Fruit fly (Drosophila melanogaster) whole organism, embryonic: Measurements from ENCODE around the gene CG43245.

Experiments
- Asciz ChIP-seq: fragments of 200-800 bp; sonication (Bioruptor generic); optimal IDR thresholded peaks from 2 replicates; lab custom pipeline; 2017; ENCODE audit warnings: missing biosample characterization, mild to moderate bottlenecking, missing genetic modification characterization, missing genetic modification reagents
- Atf6 ChIP-seq: fragments of 200-800 bp; sonication (Bioruptor generic); IDR thresholded peaks from 2 replicates; pipeline ENCODE4 v1.3.6; 2022; ENCODE audit warnings: missing biosample characterization, missing genetic modification characterization
- CG10321 ChIP-seq: fragments of 200-800 bp; sonication (Bioruptor generic); IDR thresholded peaks from 2 replicates; pipeline ENCODE4 v1.3.6; 2022; ENCODE audit warnings: missing biosample characterization, missing genetic modification characterization
- CG13894 ChIP-seq: fragments of 200-800 bp; sonication (Bioruptor generic); optimal IDR thresholded peaks from 3 replicates; lab custom pipeline; 2018; ENCODE audit warnings: missing biosample characterization, mild to moderate bottlenecking, missing genetic modification characterization, moderate library complexity
- CG14050 ChIP-seq: fragments of 200-800 bp; sonication (Bioruptor generic); IDR thresholded peaks from 3 replicates; pipeline ENCODE4 v1.3.6; 2022; ENCODE audit warnings: missing biosample characterization, missing genetic modification characterization
- CG15011 ChIP-seq: fragments of 200-800 bp; sonication (Bioruptor generic); optimal IDR thresholded peaks from 3 replicates; lab custom pipeline; 2018; ENCODE audit warnings: missing biosample characterization, mild to moderate bottlenecking, missing genetic modification characterization
- CG1603 ChIP-seq: fragments of 200-800 bp; sonication (Bioruptor generic); optimal IDR thresholded peaks from 2 replicates; lab custom pipeline; 2019; ENCODE audit warnings: missing biosample characterization, mild to moderate bottlenecking, missing genetic modification characterization, moderate library complexity
- CG16815 ChIP-seq: fragments of 200-800 bp; sonication (Bioruptor generic); optimal IDR thresholded peaks from 3 replicates; lab custom pipeline; 2017; ENCODE audit warnings: missing biosample characterization, mild to moderate bottlenecking, missing genetic modification characterization
- CG18011 ChIP-seq: fragments of 200-800 bp; sonication (Bioruptor generic); optimal IDR thresholded peaks from 2 replicates; lab custom pipeline; 2017; ENCODE audit warnings: missing biosample characterization, missing genetic modification characterization, mild to moderate bottlenecking, moderate library complexity, missing genotype
- CG2120 ChIP-seq: fragments of 200-800 bp; sonication (Bioruptor generic); optimal IDR thresholded peaks from 3 replicates; lab custom pipeline; 2016; ENCODE audit warnings: missing biosample characterization, missing genetic modification characterization
- CG2199 ChIP-seq: fragments of 200-800 bp; sonication (Bioruptor generic); IDR thresholded peaks from 3 replicates; pipeline ENCODE4 v1.3.6; 2022; ENCODE audit warnings: missing biosample characterization, missing genetic modification characterization
- CG2875 ChIP-seq: fragments of 200-800 bp; sonication (Bioruptor generic); optimal IDR thresholded peaks from 2 replicates; lab custom pipeline; 2017; ENCODE audit warnings: missing biosample characterization, mild to moderate bottlenecking, missing genetic modification characterization, missing genetic modification reagents
- CG4707 ChIP-seq: fragments of 200-800 bp; sonication (Bioruptor generic); optimal IDR thresholded peaks from 2 replicates; lab custom pipeline; 2018; ENCODE audit warnings: missing biosample characterization, mild to moderate bottlenecking, missing genetic modification characterization, moderate library complexity
- CG6689 ChIP-seq: fragments of 200-800 bp; sonication (Bioruptor generic); IDR thresholded peaks from 2 replicates; pipeline ENCODE4 v1.3.6; 2022; ENCODE audit warnings: missing biosample characterization, missing genetic modification characterization
- CG7786 ChIP-seq: fragments of 200-800 bp; sonication (Bioruptor generic); optimal IDR thresholded peaks from 2 replicates; lab custom pipeline; 2016; ENCODE audit warnings: missing biosample characterization, missing genetic modification characterization
- CG8290 ChIP-seq, 3 experiments: fragments of 200-800 bp; sonication (Bioruptor generic); optimal IDR thresholded peaks; 2 replicates each; lab custom pipeline; 2016 to 2019; ENCODE audit warnings: missing biosample characterization in 3 of 3, missing genetic modification characterization in 3 of 3, mild to moderate bottlenecking in 2 of 3, moderate library complexity in 1 of 3
- D19B ChIP-seq: fragments of 200-800 bp; sonication (Bioruptor generic); optimal IDR thresholded peaks from 2 replicates; lab custom pipeline; 2017; ENCODE audit warnings: missing biosample characterization, mild to moderate bottlenecking, missing genetic modification characterization
- Ets97D ChIP-seq: fragments of 200-800 bp; sonication (Bioruptor generic); optimal IDR thresholded peaks from 3 replicates; lab custom pipeline; 2016; ENCODE audit warnings: missing biosample characterization, missing genetic modification characterization
- Fer2 ChIP-seq: fragments of 200-800 bp; sonication (Bioruptor generic); optimal IDR thresholded peaks from 2 replicates; lab custom pipeline; 2018; ENCODE audit warnings: missing biosample characterization, mild to moderate bottlenecking, missing genetic modification characterization, moderate library complexity
- Gsc ChIP-seq: fragments of 200-800 bp; sonication (Bioruptor generic); IDR thresholded peaks from 2 replicates; pipeline ENCODE4 v1.3.6; 2022; ENCODE audit warnings: missing biosample characterization, missing genetic modification characterization
- HLH3B ChIP-seq: fragments of 200-800 bp; sonication (Bioruptor generic); IDR thresholded peaks from 2 replicates; pipeline ENCODE4 v1.3.6; 2022; ENCODE audit warnings: missing biosample characterization, missing genetic modification characterization
- HLH54F ChIP-seq: fragments of 200-800 bp; sonication (Bioruptor generic); optimal IDR thresholded peaks from 3 replicates; lab custom pipeline; 2016; ENCODE audit warnings: missing biosample characterization, missing genetic modification characterization
- Med ChIP-seq: fragments of 200-800 bp; sonication (Bioruptor generic); peaks from one replicate; lab custom pipeline; 2016; ENCODE audit warnings: missing biosample characterization, missing genetic modification characterization, mild to moderate bottlenecking, inconsistent platforms, moderate library complexity
- Mrtf ChIP-seq: fragments of 200-800 bp; sonication (Bioruptor generic); IDR thresholded peaks from 3 replicates; pipeline ENCODE4 v1.3.6; 2022; ENCODE audit warnings: missing biosample characterization, missing genetic modification characterization
- NfI ChIP-seq: fragments of 200-800 bp; sonication (Bioruptor generic); optimal IDR thresholded peaks from 3 replicates; lab custom pipeline; 2018; ENCODE audit warnings: missing biosample characterization, mild to moderate bottlenecking, missing genetic modification characterization, moderate library complexity
- PHDP ChIP-seq: fragments of 200-800 bp; sonication (Bioruptor generic); optimal IDR thresholded peaks from 3 replicates; lab custom pipeline; 2018; ENCODE audit warnings: missing biosample characterization, mild to moderate bottlenecking, missing genetic modification characterization, moderate library complexity
- Pdp1 ChIP-seq, 2 experiments: fragments of 200-800 bp; sonication (Bioruptor generic); optimal IDR thresholded peaks; 3 replicates each; lab custom pipeline; 2016; ENCODE audit warnings: missing biosample characterization in 2 of 2, missing genetic modification characterization in 2 of 2, mild to moderate bottlenecking in 1 of 2, moderate library complexity in 1 of 2
- abd-A ChIP-seq: fragments of 200-800 bp; sonication (Bioruptor generic); optimal IDR thresholded peaks from 3 replicates; lab custom pipeline; 2019; ENCODE audit warnings: missing biosample characterization, mild to moderate bottlenecking, missing genetic modification characterization, moderate library complexity
- bsh ChIP-seq, 2 experiments: fragments of 200-800 bp; sonication (Bioruptor generic); optimal IDR thresholded peaks; 2 replicates each; lab custom pipeline; 2017 to 2018; ENCODE audit warnings: mild to moderate bottlenecking in 2 of 2, missing biosample characterization in 2 of 2, missing genetic modification characterization in 2 of 2, moderate library complexity in 1 of 2
- cad ChIP-seq: fragments of >200 bp; optimal IDR thresholded peaks from 2 replicates; lab custom pipeline; 2017; ENCODE audit warnings: missing biosample characterization, missing genetic modification characterization
- crol ChIP-seq: fragments of 200-800 bp; sonication (Bioruptor generic); IDR thresholded peaks from 2 replicates; pipeline ENCODE4 v1.3.6; 2022; ENCODE audit warnings: missing biosample characterization, missing genetic modification characterization
- knrl ChIP-seq: fragments of 200-800 bp; sonication (Bioruptor generic); IDR thresholded peaks from 3 replicates; pipeline ENCODE4 v1.3.6; 2022; ENCODE audit warnings: missing biosample characterization, missing genetic modification characterization; ENCODE audit not compliant: partially characterized antibody
- mld ChIP-seq: fragments of 200-800 bp; sonication (Bioruptor generic); IDR thresholded peaks from 3 replicates; pipeline ENCODE4 v1.3.6; 2022; ENCODE audit warnings: missing biosample characterization, missing genetic modification characterization; ENCODE audit not compliant: partially characterized antibody
- pb ChIP-seq: fragments of 200-800 bp; sonication (Bioruptor generic); optimal IDR thresholded peaks from 3 replicates; lab custom pipeline; 2016; ENCODE audit warnings: missing biosample characterization, missing genetic modification characterization
- run ChIP-seq: fragments of 200-800 bp; sonication (Bioruptor generic); optimal IDR thresholded peaks from 3 replicates; lab custom pipeline; 2018; ENCODE audit warnings: missing biosample characterization, mild to moderate bottlenecking, missing genetic modification characterization
- slou ChIP-seq: fragments of 200-800 bp; sonication (Bioruptor generic); optimal IDR thresholded peaks from 3 replicates; lab custom pipeline; 2016; ENCODE audit warnings: missing biosample characterization, missing genetic modification characterization
- tgo ChIP-seq: fragments of 200-800 bp; sonication (Bioruptor generic); IDR thresholded peaks from 3 replicates; pipeline ENCODE4 v1.3.6; 2022; ENCODE audit warnings: missing biosample characterization, missing genetic modification characterization

CG43245 gene

DNA sequence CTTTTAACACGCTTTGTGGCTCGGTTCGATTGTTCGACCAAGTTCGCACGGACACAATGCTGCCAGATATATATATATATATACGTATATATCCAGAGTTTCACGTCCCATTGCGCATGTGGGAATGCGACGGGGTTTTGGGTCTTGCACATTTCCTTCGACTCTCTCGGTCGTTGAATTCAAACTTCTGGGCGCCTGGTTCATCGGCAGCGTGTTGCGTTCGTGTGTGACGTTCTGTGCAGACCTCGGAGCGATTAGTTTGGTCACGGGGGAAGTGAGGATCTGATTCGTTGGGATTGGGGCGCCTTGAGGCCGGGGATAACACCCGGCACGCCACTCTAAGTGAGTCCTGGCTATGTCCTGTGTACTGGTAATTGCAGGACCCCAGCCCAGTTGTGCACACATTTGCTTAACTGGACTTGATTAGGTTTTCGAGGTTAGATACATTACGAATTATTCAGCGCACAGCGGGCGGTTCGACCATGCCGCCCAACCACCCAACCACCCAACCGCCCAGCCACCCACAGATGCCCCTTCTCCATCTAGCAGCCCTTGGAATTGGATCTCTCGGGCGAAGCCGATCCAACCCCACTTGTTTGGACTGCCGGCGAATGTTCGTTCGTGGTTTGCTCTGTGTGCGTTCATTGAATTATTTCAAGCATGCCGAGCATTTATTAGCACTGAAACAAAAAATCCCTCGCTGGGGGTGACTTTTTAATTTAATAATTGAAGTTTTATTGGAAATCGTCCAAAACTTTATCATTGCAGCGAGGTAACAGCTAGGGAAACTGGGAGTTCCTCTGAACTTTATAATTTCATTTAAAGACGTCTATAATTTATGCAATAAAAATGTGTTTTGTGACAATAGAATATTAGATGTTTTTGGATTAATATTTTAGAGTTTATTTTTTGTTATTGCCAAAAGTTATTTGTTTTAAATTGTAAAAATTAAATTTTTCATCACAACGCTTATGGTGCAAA is 46.2 kb downstream of the CG43245 start (continued):
- TF ChIP-seq CG16815 (GFP tag; lab: Kevin White, UChicago) (no peak), D19B (no peak), Mrtf (GFP tag; lab: Robert Waterston, UW) (no peak), CG4707 (GFP tag; lab: Kevin White, UChicago) (no peak), CG7786 (GFP tag; lab: Kevin White, UChicago) (no peak), tgo (GFP tag; lab: Robert Waterston, UW) (peak; percentile 25; the same call in 1 of the 3 replicates), cad (no peak), bsh (GFP tag; optimal IDR thresholded peaks at IDR 0.05; lab: Kevin White, UChicago) (peak in 1 of 2 experiments; percentile 19), CG13894 (tag; lab: Kevin White, UChicago) (peak; percentile 87), Asciz (GFP tag; lab: Kevin White, UChicago) (no peak), CG2120 (GFP tag; lab: Kevin White, UChicago) (peak; percentile 50), Pdp1 (GFP tag; optimal IDR thresholded peaks at IDR 0.05; lab: Kevin White, UChicago) (peak; percentile 4 to 24), knrl (GFP tag; lab: Robert Waterston, UW) (no peak), Fer2 (tag; lab: Kevin White, UChicago) (no peak), Atf6 (GFP tag; lab: Robert Waterston, UW) (no peak), HLH3B (no peak), CG2875 (GFP tag; lab: Kevin White, UChicago) (no peak), HLH54F (GFP tag; lab: Kevin White, UChicago) (peak; percentile 21), CG8290 (GFP tag; optimal IDR thresholded peaks at IDR 0.05; lab: Kevin White, UChicago) (no peak), CG8290 (tag; optimal IDR thresholded peaks at IDR 0.05; lab: Kevin White, UChicago) (no peak), slou (GFP tag; lab: Kevin White, UChicago) (peak; percentile 25), CG10321 (GFP tag; lab: Robert Waterston, UW) (no peak), CG14050 (GFP tag; lab: Robert Waterston, UW) (no peak), pb (GFP tag; lab: Kevin White, UChicago) (no peak), CG2199 (GFP tag; lab: Robert Waterston, UW) (no peak), CG18011 (no peak), CG1603 (tag; lab: Kevin White, UChicago) (no peak), CG6689 (GFP tag; lab: Robert Waterston, UW) (no peak), Gsc (no peak), CG15011 (GFP tag; lab: Kevin White, UChicago) (no peak)

DNA sequence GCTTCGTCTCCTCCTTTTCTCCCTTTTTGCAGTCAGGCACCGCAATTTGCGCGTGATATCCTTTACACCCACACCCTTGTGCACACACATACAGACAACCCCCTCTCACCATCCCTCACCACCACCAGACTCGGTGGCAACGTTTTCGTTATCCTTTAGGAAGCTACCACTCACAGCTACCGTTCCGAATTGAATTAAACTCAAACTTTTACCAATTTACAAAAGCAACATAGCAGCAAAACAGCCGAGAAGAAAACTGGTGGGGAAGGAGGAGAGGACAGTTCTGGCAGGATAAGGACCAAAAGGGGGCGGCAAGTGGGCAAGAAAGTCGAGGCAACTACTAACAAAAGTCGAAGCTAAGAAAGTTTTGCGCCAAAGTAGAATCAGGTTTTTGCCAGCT is 49.7 kb downstream of the CG43245 start:
- TF ChIP-seq Ets97D (GFP tag; lab: Kevin White, UChicago) (no peak), PHDP (tag; lab: Kevin White, UChicago) (no peak), crol (GFP tag; lab: Robert Waterston, UW) (peak; percentile 27; the same call in 1 of the 2 replicates), mld (GFP tag; lab: Robert Waterston, UW) (no peak), Med (peak; percentile 57), CG13894 (tag; lab: Kevin White, UChicago) (peak; percentile 57), NfI (no peak), abd-A (tag; lab: Kevin White, UChicago) (peak; percentile 70), run (no peak)
- TF ChIP-seq, all 482 proteins: peak for 4
